Fruit fly (Drosophila melanogaster) whole organism, embryonic: ENCODE results near the gene CaMKI.

ENCODE experiments used
- Blimp-1 ChIP-seq: fragments of 200-800 bp; sonication (Bioruptor generic); optimal IDR thresholded peaks from 3 replicates; lab custom pipeline; 2018; ENCODE audit warnings: missing biosample characterization, missing genetic modification characterization, mild to moderate bottlenecking, moderate library complexity, missing genetic modification reagents
- CG11695 ChIP-seq: fragments of 200-800 bp; sonication (Bioruptor generic); IDR thresholded peaks from 3 replicates; pipeline ENCODE4 v1.3.6; 2022; ENCODE audit warnings: missing biosample characterization, missing genetic modification characterization
- CG1233 ChIP-seq: fragments of 200-800 bp; sonication (Bioruptor generic); optimal IDR thresholded peaks from 4 replicates; lab custom pipeline; 2018; ENCODE audit warnings: missing biosample characterization, mild to moderate bottlenecking, missing genetic modification characterization
- CG13775 ChIP-seq: fragments of 200-800 bp; sonication (Bioruptor generic); optimal IDR thresholded peaks from 3 replicates; lab custom pipeline; 2017; ENCODE audit warnings: missing biosample characterization, mild to moderate bottlenecking, missing genetic modification characterization
- CG3065 ChIP-seq: fragments of 200-800 bp; sonication (Bioruptor generic); optimal IDR thresholded peaks from 2 replicates; lab custom pipeline; 2016; ENCODE audit warnings: missing biosample characterization, missing genetic modification characterization
- CG4424 ChIP-seq: fragments of 200-800 bp; sonication (Bioruptor generic); optimal IDR thresholded peaks from 3 replicates; lab custom pipeline; 2016; ENCODE audit warnings: missing biosample characterization, missing genetic modification characterization
- CG6683 ChIP-seq: fragments of 200-800 bp; sonication (Bioruptor generic); optimal IDR thresholded peaks from 2 replicates; lab custom pipeline; 2017; ENCODE audit warnings: missing biosample characterization, mild to moderate bottlenecking, missing genetic modification characterization, missing genetic modification reagents
- CG6854 ChIP-seq: fragments of 200-800 bp; sonication (Bioruptor generic); optimal IDR thresholded peaks from 3 replicates; lab custom pipeline; 2017; ENCODE audit warnings: missing biosample characterization, mild to moderate bottlenecking, missing genetic modification characterization
- CG7357 ChIP-seq: fragments of 200-800 bp; sonication (Bioruptor generic); IDR thresholded peaks from 3 replicates; pipeline ENCODE4 v1.3.6; 2022; ENCODE audit warnings: missing biosample characterization, missing genetic modification characterization
- CG7987 ChIP-seq: fragments of 200-800 bp; sonication (Bioruptor generic); optimal IDR thresholded peaks from 2 replicates; lab custom pipeline; 2018; ENCODE audit warnings: missing biosample characterization, mild to moderate bottlenecking, missing genetic modification characterization, moderate library complexity
- CG8281 ChIP-seq: fragments of 200-800 bp; sonication (Bioruptor generic); optimal IDR thresholded peaks from 2 replicates; lab custom pipeline; 2018; ENCODE audit warnings: missing biosample characterization, mild to moderate bottlenecking, missing genetic modification characterization, moderate library complexity
- CG9817 ChIP-seq: fragments of 200-800 bp; sonication (Bioruptor generic); optimal IDR thresholded peaks from 2 replicates; lab custom pipeline; 2018; ENCODE audit warnings: missing biosample characterization, mild to moderate bottlenecking, missing genetic modification characterization, moderate library complexity
- CHES-1-like ChIP-seq: fragments of 200-800 bp; sonication (Bioruptor generic); optimal IDR thresholded peaks from 2 replicates; lab custom pipeline; 2016; ENCODE audit warnings: missing biosample characterization, missing genetic modification characterization
- Dek ChIP-seq: fragments of 200-800 bp; sonication (Bioruptor generic); optimal IDR thresholded peaks from 3 replicates; lab custom pipeline; 2019; ENCODE audit warnings: missing biosample characterization, mild to moderate bottlenecking, missing genetic modification characterization, moderate library complexity
- Dp ChIP-seq: fragments of 200-800 bp; sonication (Bioruptor generic); optimal IDR thresholded peaks from 2 replicates; lab custom pipeline; 2018; ENCODE audit warnings: missing biosample characterization, mild to moderate bottlenecking, missing genetic modification characterization, moderate library complexity
- E2f1 ChIP-seq: fragments of 200-800 bp; sonication (Bioruptor generic); IDR thresholded peaks from 2 replicates; pipeline ENCODE4 v1.3.6; 2022; ENCODE audit warnings: missing biosample characterization, missing genetic modification characterization
- Ets65A ChIP-seq: fragments of 200-800 bp; sonication (Bioruptor generic); peaks from one replicate; lab custom pipeline; 2016; ENCODE audit warnings: missing biosample characterization, missing genetic modification characterization
- Ets97D ChIP-seq: fragments of 200-800 bp; sonication (Bioruptor generic); optimal IDR thresholded peaks from 3 replicates; lab custom pipeline; 2016; ENCODE audit warnings: missing biosample characterization, missing genetic modification characterization
- Fer2 ChIP-seq: fragments of 200-800 bp; sonication (Bioruptor generic); optimal IDR thresholded peaks from 2 replicates; lab custom pipeline; 2018; ENCODE audit warnings: missing biosample characterization, mild to moderate bottlenecking, missing genetic modification characterization, moderate library complexity
- Fer3 ChIP-seq: fragments of 200-800 bp; sonication (Bioruptor generic); optimal IDR thresholded peaks from 2 replicates; lab custom pipeline; 2018; ENCODE audit warnings: missing biosample characterization, mild to moderate bottlenecking, missing genetic modification characterization, moderate library complexity
- Hand ChIP-seq: fragments of 200-800 bp; sonication (Bioruptor generic); optimal IDR thresholded peaks from 2 replicates; lab custom pipeline; 2017; ENCODE audit warnings: mild to moderate bottlenecking, missing biosample characterization, missing genetic modification reagents, missing genetic modification characterization
- Optix ChIP-seq: fragments of 200-800 bp; sonication (Bioruptor generic); IDR thresholded peaks from 3 replicates; pipeline ENCODE4 v1.3.6; 2022; ENCODE audit warnings: missing biosample characterization, missing genetic modification characterization
- Scr ChIP-seq: fragments of 200-800 bp; sonication (Bioruptor generic); IDR thresholded peaks from 2 replicates; pipeline ENCODE4 v1.3.6; 2022; ENCODE audit warnings: missing biosample characterization, missing genetic modification characterization; ENCODE audit not compliant: partially characterized antibody
- Xbp1 ChIP-seq: fragments of 200-800 bp; sonication (Bioruptor generic); optimal IDR thresholded peaks from 3 replicates; lab custom pipeline; 2016; ENCODE audit warnings: missing biosample characterization, mild to moderate bottlenecking, missing genetic modification characterization
- abd-A ChIP-seq: fragments of 200-800 bp; sonication (Bioruptor generic); optimal IDR thresholded peaks from 3 replicates; lab custom pipeline; 2019; ENCODE audit warnings: missing biosample characterization, mild to moderate bottlenecking, missing genetic modification characterization, moderate library complexity
- ap ChIP-seq: fragments of 200-800 bp; sonication (Bioruptor generic); IDR thresholded peaks from 2 replicates; pipeline ENCODE4 v1.3.6; 2022; ENCODE audit warnings: missing biosample characterization, missing genetic modification characterization
- ato ChIP-seq: fragments of 200-800 bp; sonication (Bioruptor generic); IDR thresholded peaks from 2 replicates; pipeline ENCODE4 v1.3.6; 2022; ENCODE audit warnings: missing biosample characterization, missing genetic modification characterization; ENCODE audit not compliant: partially characterized antibody
- cas ChIP-seq: fragments of 200-800 bp; sonication (Bioruptor generic); IDR thresholded peaks from 2 replicates; pipeline ENCODE4 v1.3.6; 2022; ENCODE audit warnings: missing biosample characterization, missing genetic modification characterization
- caup ChIP-seq: fragments of 200-800 bp; sonication (Bioruptor generic); optimal IDR thresholded peaks from 3 replicates; lab custom pipeline; 2017; ENCODE audit warnings: missing biosample characterization, mild to moderate bottlenecking, missing genetic modification characterization, moderate library complexity; ENCODE audit not compliant: severe bottlenecking
- crc ChIP-seq: fragments of 200-800 bp; sonication (Bioruptor generic); optimal IDR thresholded peaks from 2 replicates; lab custom pipeline; 2016; ENCODE audit warnings: missing biosample characterization, missing genetic modification characterization
- dmrt99B ChIP-seq: fragments of 200-800 bp; sonication (Bioruptor generic); optimal IDR thresholded peaks from 2 replicates; lab custom pipeline; 2018; ENCODE audit warnings: missing biosample characterization, mild to moderate bottlenecking, missing genetic modification characterization, moderate library complexity
- dysf ChIP-seq: fragments of 200-800 bp; sonication (Bioruptor generic); IDR thresholded peaks from 3 replicates; pipeline ENCODE4 v1.3.6; 2022; ENCODE audit warnings: missing biosample characterization, missing genetic modification characterization
- esg ChIP-seq: fragments of 200-800 bp; sonication (Bioruptor generic); conservative IDR thresholded peaks from 2 replicates; pipeline ENCODE4 v1.3.6; 2022; ENCODE audit warnings: missing biosample characterization, missing genetic modification characterization
- ewg ChIP-seq: fragments of 200-800 bp; sonication (Bioruptor generic); optimal IDR thresholded peaks from 3 replicates; lab custom pipeline; 2017; ENCODE audit warnings: mild to moderate bottlenecking, missing biosample characterization, missing genetic modification reagents, missing genetic modification characterization
- gsb-n ChIP-seq: fragments of 200-800 bp; sonication (Bioruptor generic); optimal IDR thresholded peaks from 3 replicates; lab custom pipeline; 2018; ENCODE audit warnings: missing biosample characterization, mild to moderate bottlenecking, missing genetic modification characterization
- kay ChIP-seq: fragments of 200-800 bp; sonication (Bioruptor generic); optimal IDR thresholded peaks from 2 replicates; lab custom pipeline; 2016; ENCODE audit warnings: missing biosample characterization, missing genetic modification characterization
- knrl ChIP-seq: fragments of 200-800 bp; sonication (Bioruptor generic); IDR thresholded peaks from 3 replicates; pipeline ENCODE4 v1.3.6; 2022; ENCODE audit warnings: missing biosample characterization, missing genetic modification characterization; ENCODE audit not compliant: partially characterized antibody
- mld ChIP-seq: fragments of 200-800 bp; sonication (Bioruptor generic); IDR thresholded peaks from 3 replicates; pipeline ENCODE4 v1.3.6; 2022; ENCODE audit warnings: missing biosample characterization, missing genetic modification characterization; ENCODE audit not compliant: partially characterized antibody
- org-1 ChIP-seq: fragments of 200-800 bp; sonication (Bioruptor generic); optimal IDR thresholded peaks from 2 replicates; lab custom pipeline; 2017; ENCODE audit warnings: missing biosample characterization, missing genetic modification characterization
- phol ChIP-seq: fragments of 200-800 bp; sonication (Bioruptor generic); optimal IDR thresholded peaks from 3 replicates; lab custom pipeline; 2018; ENCODE audit warnings: missing biosample characterization, mild to moderate bottlenecking, missing genetic modification characterization, moderate library complexity
- pzg ChIP-seq: fragments of 200-800 bp; sonication (Bioruptor generic); optimal IDR thresholded peaks from 3 replicates; lab custom pipeline; 2018; ENCODE audit warnings: missing biosample characterization, mild to moderate bottlenecking, missing genetic modification characterization, moderate library complexity
- salm ChIP-seq: fragments of 200-800 bp; sonication (Bioruptor generic); optimal IDR thresholded peaks from 2 replicates; lab custom pipeline; 2018; ENCODE audit warnings: missing biosample characterization, mild to moderate bottlenecking, missing genetic modification characterization
- slou ChIP-seq: fragments of 200-800 bp; sonication (Bioruptor generic); optimal IDR thresholded peaks from 3 replicates; lab custom pipeline; 2016; ENCODE audit warnings: missing biosample characterization, missing genetic modification characterization
- trh ChIP-seq: fragments of 200-800 bp; sonication (Bioruptor generic); optimal IDR thresholded peaks from 2 replicates; lab custom pipeline; 2016; ENCODE audit warnings: missing biosample characterization, missing genetic modification characterization
- ttk ChIP-seq: fragments of 200-800 bp; sonication (Bioruptor generic); IDR thresholded peaks from 2 replicates; pipeline ENCODE4 v2.1.2; 2022; ENCODE audit warnings: missing biosample characterization, missing genetic modification characterization
- tx ChIP-seq: fragments of 200-800 bp; sonication (Bioruptor generic); optimal IDR thresholded peaks from 2 replicates; lab custom pipeline; 2016; ENCODE audit warnings: missing biosample characterization, missing genetic modification characterization
- unc-4 ChIP-seq: fragments of 200-800 bp; sonication (Bioruptor generic); IDR thresholded peaks from 2 replicates; pipeline ENCODE4 v1.3.6; 2022; ENCODE audit warnings: missing biosample characterization, missing genetic modification characterization; ENCODE audit not compliant: partially characterized antibody
- wdn ChIP-seq: fragments of 200-800 bp; sonication (Bioruptor generic); IDR thresholded peaks from 2 replicates; pipeline ENCODE4 v1.3.6; 2022; ENCODE audit warnings: missing biosample characterization, missing genetic modification characterization
- wor ChIP-seq: fragments of 200-800 bp; sonication (Bioruptor generic); IDR thresholded peaks from 2 replicates; pipeline ENCODE4 v1.3.6; 2022; ENCODE audit warnings: missing biosample characterization, missing genetic modification characterization
- yki ChIP-seq: fragments of >200 bp; optimal IDR thresholded peaks from 3 replicates; lab custom pipeline; 2018
- zf30C ChIP-seq: fragments of 200-800 bp; sonication (Bioruptor generic); optimal IDR thresholded peaks from 3 replicates; lab custom pipeline; 2018; ENCODE audit warnings: missing biosample characterization, mild to moderate bottlenecking, missing genetic modification characterization

Gene CaMKI

dm6 chr4:406843-407242 is 38.5 kb upstream of the CaMKI start (continued):
- TF ChIP-seq knrl (GFP tag; lab: Robert Waterston, UW), result no peak
- TF ChIP-seq Fer3 (tag; lab: Kevin White, UChicago), result peak; percentile 47
- peak; percentile 61 for TF ChIP-seq CG4424
- no peak for TF ChIP-seq E2f1 (GFP tag; lab: Robert Waterston, UW)
- no peak for TF ChIP-seq Dek (tag; lab: Kevin White, UChicago)
- no peak for TF ChIP-seq esg (GFP tag; lab: Robert Waterston, UW)
- TF ChIP-seq yki (lab: Kevin White, UChicago), result no peak
- no peak for TF ChIP-seq CHES-1-like (GFP tag; lab: Kevin White, UChicago)
- TF ChIP-seq kay, result no peak
- TF ChIP-seq phol (tag; lab: Kevin White, UChicago), result peak; percentile 48
- TF ChIP-seq mld (GFP tag; lab: Robert Waterston, UW), result no peak
- no peak for TF ChIP-seq Blimp-1 (GFP tag; lab: Kevin White, UChicago)
- no peak for TF ChIP-seq gsb-n (tag; lab: Kevin White, UChicago)
- TF ChIP-seq Ets97D (GFP tag; lab: Kevin White, UChicago), result peak; percentile 48
- TF ChIP-seq unc-4 (GFP tag; lab: Robert Waterston, UW), result no peak
- TF ChIP-seq slou (GFP tag; lab: Kevin White, UChicago), result no peak
- no peak for TF ChIP-seq abd-A (tag; lab: Kevin White, UChicago)
- TF ChIP-seq crc (GFP tag; lab: Kevin White, UChicago), result no peak
- no peak for TF ChIP-seq zf30C (GFP tag; lab: Kevin White, UChicago)
- TF ChIP-seq CG6854, result no peak
- peak; percentile 23 for TF ChIP-seq CG7987
- TF ChIP-seq pzg (GFP tag; lab: Kevin White, UChicago), result no peak
- TF ChIP-seq tx (GFP tag; lab: Kevin White, UChicago), result no peak
- no peak; the same call in 2 of the 3 replicates for TF ChIP-seq dysf
- peak; percentile 5 for TF ChIP-seq trh (GFP tag; lab: Kevin White, UChicago)
- no peak for TF ChIP-seq Optix
- no peak for TF ChIP-seq wor (GFP tag; lab: Robert Waterston, UW)
- no peak for TF ChIP-seq CG1233 (GFP tag; lab: Kevin White, UChicago)
- no peak for TF ChIP-seq ap (GFP tag; lab: Robert Waterston, UW)
- TF ChIP-seq CG13775 (GFP tag; lab: Kevin White, UChicago), result no peak
- TF ChIP-seq org-1, result no peak
- peak; percentile 39 for TF ChIP-seq dmrt99B (tag; lab: Kevin White, UChicago)
- TF ChIP-seq Hand (GFP tag; lab: Kevin White, UChicago), result no peak
- TF ChIP-seq CG11695 (GFP tag; lab: Robert Waterston, UW), result no peak
- no peak for TF ChIP-seq salm (tag; lab: Kevin White, UChicago)
- TF ChIP-seq Fer2 (tag; lab: Kevin White, UChicago), result no peak
- TF ChIP-seq ewg (GFP tag; lab: Kevin White, UChicago), result peak; percentile 1
- no peak for TF ChIP-seq CG6683 (GFP tag; lab: Kevin White, UChicago)
- no peak for TF ChIP-seq cas (GFP tag; lab: Robert Waterston, UW)
- TF ChIP-seq Ets65A (GFP tag; lab: Kevin White, UChicago), result no peak
- no peak for TF ChIP-seq CG3065 (GFP tag; lab: Kevin White, UChicago)
- no peak for TF ChIP-seq wdn (GFP tag; lab: Robert Waterston, UW)
- no peak for TF ChIP-seq Scr (GFP tag; lab: Robert Waterston, UW)
- TF ChIP-seq CG7357 (GFP tag; lab: Robert Waterston, UW), result no peak
- no peak for TF ChIP-seq ttk (GFP tag; lab: Robert Waterston, UW)
- no peak; the same call in 1 of the 2 replicates for TF ChIP-seq ato (GFP tag; lab: Robert Waterston, UW)
- TF ChIP-seq Xbp1 (GFP tag; lab: Kevin White, UChicago), result peak; percentile 66
- TF ChIP-seq Dp (GFP tag; lab: Kevin White, UChicago), result peak; percentile 39
- TF ChIP-seq CG8281 (tag; lab: Kevin White, UChicago), result no peak
- TF ChIP-seq caup (GFP tag; lab: Kevin White, UChicago), result peak; percentile 8
- no peak for TF ChIP-seq CG9817 (tag; lab: Kevin White, UChicago)
